Worm (Caenorhabditis elegans): ENCODE data around the gene F35H10.3.
"Not testable (repeated sequence)": the region's sequence is repeated elsewhere in the genome, so short reads cannot be mapped to it uniquely, and the experiment has no call there.

The F35H10.3 gene

DNA sequence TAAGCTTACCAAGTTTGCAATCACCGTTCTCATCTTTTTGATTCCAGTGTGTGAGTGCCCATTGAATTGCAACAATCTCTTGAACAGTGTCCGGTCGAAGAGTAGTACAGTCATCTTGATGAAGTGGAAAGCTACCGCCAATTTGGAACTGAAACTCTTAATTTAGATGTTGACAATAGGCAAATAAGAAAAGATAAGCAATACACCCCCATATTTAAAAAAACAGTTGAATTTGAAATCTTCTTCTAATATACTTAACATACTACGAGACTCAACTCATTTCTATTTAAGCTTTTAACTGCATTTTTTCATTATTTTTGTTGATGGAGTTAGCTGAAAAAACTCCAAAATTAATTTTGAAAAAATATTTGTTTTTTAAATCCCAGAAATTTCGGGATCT lies 13.7 kb upstream of the F35H10.3 start:
- no peak for TF ChIP-seq unc-62 (GFP tag; optimal IDR thresholded peaks at IDR 0.05)

DNA sequence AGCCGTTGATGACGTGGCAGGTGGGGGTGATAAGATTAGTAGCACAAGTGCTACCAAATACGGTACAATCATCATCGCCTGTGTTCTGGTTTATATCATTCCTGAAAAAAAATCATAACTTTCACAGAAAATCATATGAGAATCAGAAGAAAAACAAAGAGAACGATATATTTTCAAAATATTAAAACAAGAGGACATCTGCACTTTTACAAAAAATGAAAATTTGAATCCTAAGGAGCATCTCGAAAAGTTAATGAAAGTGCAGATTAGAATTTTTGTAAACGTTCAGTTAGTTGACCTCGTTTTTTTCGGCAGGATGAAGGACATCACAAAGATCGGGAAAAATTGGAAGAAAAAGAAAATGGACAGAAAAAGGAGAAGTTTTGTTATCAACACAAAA lies 12.9 kb upstream of the F35H10.3 start, which contains the start of gene F35H10.10:
F35H10.10 (minus strand) TSS at position 101 of the 400 bp plus-strand sequence.
- no peak for TF ChIP-seq unc-62 (GFP tag; optimal IDR thresholded peaks at IDR 0.05)

DNA sequence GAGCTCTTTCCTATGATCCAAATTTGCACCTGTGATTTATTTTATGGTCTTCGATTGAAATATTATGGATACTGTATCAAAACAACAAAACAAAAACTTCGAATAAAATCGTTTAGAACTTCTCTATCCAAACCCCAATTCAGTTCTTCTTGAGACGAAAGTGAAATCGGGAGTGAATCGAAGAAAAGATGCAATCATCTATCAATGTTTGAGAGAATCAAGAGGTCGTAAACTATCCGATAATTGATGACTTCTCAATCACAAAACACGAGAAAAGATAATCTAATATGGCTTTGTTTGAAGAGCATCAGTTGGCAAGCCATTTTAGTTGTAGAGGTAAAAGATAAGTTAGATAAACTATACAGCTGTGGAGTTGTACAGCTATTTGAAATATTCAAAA lies 8.0 kb upstream of the F35H10.3 start:
- TF ChIP-seq unc-62 (GFP tag; optimal IDR thresholded peaks at IDR 0.05): no peak

DNA sequence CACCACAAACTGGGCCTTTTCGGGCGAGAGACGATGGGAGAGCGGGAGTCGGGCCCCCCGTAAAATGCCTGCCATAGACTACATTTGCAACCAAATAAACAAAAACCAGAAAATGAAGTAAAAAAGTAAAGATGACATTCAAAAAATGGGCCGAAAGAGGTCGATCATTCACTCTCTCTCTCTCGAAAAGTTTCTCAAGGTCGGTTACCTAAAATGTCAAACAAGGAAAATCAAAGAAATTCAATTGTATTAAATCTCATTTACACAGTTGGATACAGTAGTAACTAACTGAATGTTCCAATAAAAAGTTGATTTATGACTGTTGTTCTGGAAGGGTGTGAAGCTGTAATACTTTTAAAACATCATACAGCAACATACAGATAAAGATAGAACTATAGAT lies 7.0 kb upstream of the F35H10.3 start:
- TF ChIP-seq unc-62 (GFP tag; optimal IDR thresholded peaks at IDR 0.05): no peak

DNA sequence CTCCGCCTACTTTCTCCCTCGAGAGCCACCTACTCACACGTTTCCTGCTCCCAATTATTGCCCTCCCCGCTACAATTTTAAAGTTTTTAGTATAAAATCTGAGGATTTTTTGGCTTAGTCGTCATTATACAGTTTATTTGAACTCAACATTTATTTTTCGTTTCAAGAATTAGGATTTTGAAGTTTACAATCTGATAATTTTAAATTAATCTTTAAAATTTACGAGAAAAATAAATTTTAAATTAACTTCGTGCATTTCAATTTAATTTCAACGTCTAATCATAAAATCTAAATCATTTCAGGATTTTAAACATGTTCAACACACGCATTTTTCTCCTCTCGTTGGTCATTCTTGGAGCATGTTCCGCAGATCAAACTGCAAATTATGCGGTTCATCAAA lies 3.1 kb downstream of the F35H10.3 start, which contains the start of gene F35H10.2:
F35H10.2 (plus strand) TSS at position 301 of the 400 bp plus-strand sequence.
- TF ChIP-seq unc-62 (GFP tag; optimal IDR thresholded peaks at IDR 0.05): no peak

DNA sequence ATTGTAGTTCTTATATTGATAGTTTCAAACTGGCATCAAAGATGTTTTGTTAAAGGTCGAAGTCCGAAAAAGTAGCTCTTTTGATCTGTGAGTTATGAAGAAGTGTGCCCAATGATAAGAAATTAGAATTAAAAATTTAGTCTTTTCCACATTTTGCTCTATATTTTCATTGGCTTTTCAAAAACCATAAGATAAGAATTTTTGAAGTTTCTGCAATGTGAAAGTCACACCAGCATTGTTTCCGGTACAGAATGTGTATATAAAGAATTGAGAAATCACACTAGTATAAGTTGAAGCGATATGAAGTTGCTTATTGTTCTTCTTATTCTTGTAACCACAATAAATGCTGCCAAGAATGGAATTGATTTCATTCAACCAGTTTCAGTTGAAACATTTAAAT lies 6.8 kb downstream of the F35H10.3 start, which contains the start of gene lys-10:
lys-10 (plus strand) TSS at position 301 of the 400 bp plus-strand sequence.
- TF ChIP-seq unc-62 (GFP tag; optimal IDR thresholded peaks at IDR 0.05): no peak

DNA sequence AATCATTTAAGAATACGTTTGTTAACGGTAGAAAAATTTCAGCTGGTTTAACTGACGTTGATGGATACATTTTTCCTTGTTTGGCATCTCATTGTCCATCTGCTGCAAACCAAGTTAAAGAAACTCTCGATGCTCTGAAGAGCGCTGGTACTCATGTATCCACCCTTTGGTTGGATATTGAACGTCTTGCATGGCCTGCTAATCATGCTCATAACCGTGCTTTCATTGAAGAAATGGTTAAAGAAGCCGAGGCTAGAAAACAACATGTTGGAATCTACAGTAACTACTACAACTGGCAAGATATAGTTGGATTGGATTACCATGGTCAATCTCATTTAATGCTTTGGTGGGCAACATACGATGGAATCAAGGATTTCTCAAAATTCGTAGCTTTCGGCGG lies 7.3 kb downstream of the F35H10.3 start:
- no peak for TF ChIP-seq unc-62 (GFP tag; optimal IDR thresholded peaks at IDR 0.05)

DNA sequence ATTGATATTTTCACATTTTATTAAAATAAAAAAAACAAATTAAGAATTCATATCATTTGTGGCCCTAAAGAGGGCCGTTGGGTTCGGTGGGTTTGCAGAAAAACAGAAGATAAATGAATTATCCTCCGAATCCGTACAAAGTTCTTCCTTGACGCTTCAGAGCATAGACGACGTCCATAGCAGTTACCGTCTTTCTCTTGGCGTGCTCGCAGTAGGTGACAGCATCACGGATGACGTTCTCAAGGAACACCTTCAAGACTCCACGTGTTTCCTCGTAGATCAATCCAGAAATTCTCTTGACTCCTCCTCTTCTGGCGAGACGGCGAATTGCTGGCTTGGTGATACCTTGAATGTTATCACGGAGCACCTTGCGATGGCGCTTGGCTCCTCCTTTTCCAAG lies 7.8 kb downstream of the F35H10.3 start:
- TF ChIP-seq unc-62 (GFP tag; optimal IDR thresholded peaks at IDR 0.05): no peak

DNA sequence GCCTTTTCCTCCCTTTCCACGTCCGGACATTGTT lies 8.0 kb downstream of the F35H10.3 start, which contains the start of gene his-31:
his-31 (minus strand) TSS at position 30 of the 34 bp plus-strand sequence.
- TF ChIP-seq unc-62 (GFP tag; optimal IDR thresholded peaks at IDR 0.05): no peak

DNA sequence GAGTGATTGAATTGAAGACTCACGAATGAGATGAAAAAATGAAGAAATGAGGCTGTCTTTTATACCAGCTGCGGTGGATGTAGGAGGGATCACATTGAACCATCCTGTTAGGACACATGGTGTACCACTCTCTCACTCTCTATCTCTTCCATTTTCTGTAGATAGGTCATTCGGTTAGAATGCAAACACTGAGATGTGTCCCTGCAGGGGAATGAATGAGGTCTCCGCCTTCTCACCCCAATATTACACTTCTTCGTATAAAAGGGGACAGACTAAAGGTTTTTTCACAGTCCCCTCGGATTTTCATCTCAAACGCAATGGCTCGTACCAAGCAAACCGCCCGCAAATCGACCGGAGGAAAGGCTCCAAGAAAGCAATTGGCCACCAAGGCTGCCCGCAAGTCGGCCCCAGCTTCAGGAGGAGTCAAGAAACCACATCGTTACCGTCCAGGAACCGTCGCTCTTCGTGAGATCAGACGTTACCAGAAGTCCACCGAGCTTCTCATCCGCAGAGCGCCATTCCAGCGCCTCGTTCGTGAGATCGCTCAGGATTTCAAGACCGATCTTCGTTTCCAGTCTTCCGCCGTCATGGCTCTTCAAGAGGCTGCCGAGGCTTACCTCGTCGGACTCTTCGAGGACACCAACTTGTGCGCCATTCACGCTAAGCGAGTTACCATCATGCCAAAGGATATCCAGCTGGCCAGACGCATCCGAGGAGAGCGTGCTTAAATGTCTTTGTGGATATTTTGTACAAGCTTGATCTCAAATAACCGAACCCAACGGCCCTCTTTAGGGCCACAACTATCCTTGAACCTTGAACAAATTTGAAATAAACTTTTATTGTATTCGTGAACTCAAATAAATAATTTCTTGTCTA lies 8.5 kb downstream of the F35H10.3 start, which contains the start of gene his-32:
his-32 (plus strand) TSS at position 318 of the 876 bp plus-strand sequence.
- no peak for TF ChIP-seq unc-62 (GFP tag; optimal IDR thresholded peaks at IDR 0.05)

DNA sequence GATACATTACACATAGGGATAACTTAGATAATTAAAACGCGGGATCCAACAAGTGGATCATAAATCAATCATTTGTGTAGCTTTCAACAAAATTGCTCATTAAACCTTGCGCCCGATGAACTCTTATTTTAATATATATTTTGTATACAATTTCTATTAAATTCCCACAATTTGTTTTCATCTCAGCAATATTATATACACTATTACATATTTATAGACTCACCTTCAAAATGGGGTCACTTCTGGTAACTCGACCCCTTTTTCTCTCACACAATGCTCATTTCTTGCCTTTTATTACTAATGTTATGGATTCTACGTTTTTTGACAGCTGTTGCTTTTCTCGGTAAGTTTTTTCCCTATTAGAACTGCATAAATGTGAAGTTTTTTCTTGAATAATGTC lies 13.9 kb downstream of the F35H10.3 start, which contains the start of gene lgc-6:
lgc-6 (plus strand) TSS at position 301 of the 400 bp plus-strand sequence.
- no peak for TF ChIP-seq unc-62 (GFP tag; optimal IDR thresholded peaks at IDR 0.05)

DNA sequence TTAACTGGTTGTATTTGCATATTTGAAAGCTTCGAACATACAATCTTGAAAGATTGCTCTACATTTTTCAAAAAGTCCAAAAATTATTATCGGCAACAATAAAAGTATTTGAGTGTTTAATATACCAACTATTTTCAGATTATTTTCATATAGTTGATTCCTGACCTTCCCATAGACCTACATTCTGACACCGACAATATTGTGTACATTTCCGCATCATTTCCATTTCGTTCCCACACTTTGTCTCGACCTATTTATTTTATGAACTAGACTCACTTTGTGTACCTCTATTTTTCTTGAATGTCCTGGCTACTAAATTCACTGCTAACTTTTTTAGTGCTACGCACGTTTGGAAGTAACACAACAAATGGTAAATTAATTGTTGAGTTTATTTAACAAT lies 16.6 kb downstream of the F35H10.3 start, which contains the start of gene lgc-5:
lgc-5 (plus strand) TSS at position 301 of the 400 bp plus-strand sequence.
- no peak for TF ChIP-seq unc-62 (GFP tag; optimal IDR thresholded peaks at IDR 0.05)

DNA sequence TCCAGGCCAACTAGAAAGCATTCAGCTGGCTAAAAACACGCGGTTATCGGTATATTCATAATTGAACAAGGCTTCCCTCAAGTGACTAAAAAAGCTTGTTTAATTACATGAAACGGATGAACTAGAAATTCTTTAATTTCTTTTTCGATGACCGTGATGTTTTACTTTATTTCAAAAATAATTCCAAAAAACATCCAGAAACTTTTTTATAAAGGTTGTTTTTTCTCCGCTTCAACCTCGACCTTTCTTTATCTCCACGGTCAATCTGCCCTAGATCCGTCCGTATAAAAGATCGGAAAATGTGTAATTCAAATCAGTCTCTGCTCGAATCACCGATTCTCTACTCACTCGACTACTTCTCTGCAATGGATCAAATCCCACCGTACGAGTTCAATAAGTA lies 19.8 kb downstream of the F35H10.3 start, which contains the start of gene F17E9.5:
F17E9.5 (plus strand) TSS at position 301 of the 400 bp plus-strand sequence.
- TF ChIP-seq unc-62 (GFP tag; optimal IDR thresholded peaks at IDR 0.05): no peak

DNA sequence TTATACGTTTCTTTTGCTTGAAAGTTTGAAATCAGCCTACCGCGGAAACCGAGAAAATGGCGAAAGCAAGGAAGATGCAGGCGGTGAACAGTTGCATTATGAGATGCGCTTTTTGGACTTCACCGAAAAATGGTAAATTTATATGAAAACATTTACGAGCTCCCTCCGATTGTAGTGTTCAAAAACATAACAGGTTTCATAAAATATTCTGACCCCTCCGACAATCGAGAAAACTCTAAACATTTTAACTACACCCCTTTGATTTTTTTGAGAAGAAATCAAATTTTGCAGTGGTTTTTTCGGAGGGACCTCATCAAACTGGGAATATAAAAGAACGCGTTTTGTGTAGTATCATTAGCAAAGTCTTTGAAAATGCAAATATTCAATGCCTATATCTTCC lies 21.3 kb downstream of the F35H10.3 start, which contains the start of the genes F17E9.18 and F17E9.15:
F17E9.18 (minus strand) TSS at position 101 of the 400 bp plus-strand sequence.
F17E9.15 (plus strand) TSS at position 368 of the 400 bp plus-strand sequence.
- TF ChIP-seq unc-62 (GFP tag; optimal IDR thresholded peaks at IDR 0.05): no peak

DNA sequence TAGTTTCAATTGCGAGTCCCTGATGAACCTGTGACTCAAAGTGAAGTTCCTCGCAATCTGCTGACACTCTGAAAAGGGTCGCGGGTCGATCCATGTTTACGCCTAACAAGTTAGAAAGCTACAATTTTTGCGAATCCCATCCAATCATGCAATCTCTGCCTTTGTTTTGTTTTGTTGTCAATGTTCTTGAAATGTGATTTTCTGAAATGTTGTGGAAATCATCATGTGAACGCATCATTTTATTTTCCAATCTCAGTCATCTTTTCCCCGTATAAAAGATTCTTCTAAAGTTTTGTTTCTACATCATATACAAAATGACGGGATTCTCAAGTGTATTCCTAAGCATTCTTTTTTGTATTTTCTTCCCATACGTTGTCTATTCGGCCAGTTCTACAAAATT lies 22.3 kb downstream of the F35H10.3 start, which contains the start of gene F17E9.4:
F17E9.4 (plus strand) TSS at position 301 of the 400 bp plus-strand sequence.
- TF ChIP-seq unc-62 (GFP tag; optimal IDR thresholded peaks at IDR 0.05): no peak

DNA sequence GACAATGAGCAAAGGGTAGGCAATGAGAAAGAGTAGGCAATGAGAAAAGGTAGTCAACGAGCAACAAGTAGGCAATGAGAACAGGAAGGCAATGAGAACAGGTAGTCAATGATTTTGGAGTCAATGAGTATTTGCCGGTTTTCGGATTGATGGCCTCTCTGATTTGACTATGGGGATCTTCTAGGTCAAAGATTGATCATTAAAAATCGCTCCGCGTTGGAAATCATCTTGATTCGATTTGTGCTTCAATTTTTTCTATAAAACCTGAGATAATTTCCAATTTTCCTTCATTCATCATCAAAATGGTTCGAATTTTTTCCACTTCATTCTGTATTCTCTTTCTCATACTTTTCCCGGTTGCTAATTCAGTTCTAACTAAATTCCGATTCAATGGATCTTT lies 26.3 kb downstream of the F35H10.3 start, which contains the start of gene F17E9.16:
F17E9.16 (plus strand) TSS at position 301 of the 400 bp plus-strand sequence.
- not testable (repeated sequence) for TF ChIP-seq unc-62 (GFP tag; optimal IDR thresholded peaks at IDR 0.05)

DNA sequence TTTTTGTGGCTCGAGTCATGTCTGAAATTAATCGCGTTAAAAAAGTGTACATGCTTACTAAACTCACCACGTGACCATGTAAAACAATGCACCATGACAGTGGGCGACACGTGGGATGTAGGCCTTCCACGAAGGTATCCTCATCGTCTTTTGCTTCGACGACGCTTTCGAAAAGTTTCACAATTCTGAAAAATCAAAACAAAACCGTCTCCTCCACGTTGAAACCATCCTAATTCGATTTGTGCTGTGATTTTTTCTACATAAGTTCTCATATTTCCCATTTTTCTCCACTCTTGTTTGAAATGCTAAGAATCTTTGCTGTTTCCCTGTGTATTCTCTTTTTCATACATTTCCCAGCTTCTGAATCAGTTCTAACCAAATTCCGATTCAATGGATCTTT lies 28.8 kb downstream of the F35H10.3 start, which contains the start of gene F17E9.3:
F17E9.3 (plus strand) TSS at position 301 of the 400 bp plus-strand sequence.
- no peak for TF ChIP-seq unc-62 (GFP tag; optimal IDR thresholded peaks at IDR 0.05)

All from whole organism, dauer.